Fruit fly (Drosophila melanogaster): ENCODE data around the gene Hmgcr.

The Hmgcr gene

dm6 chr3R:23782456-23783402 is 49.6 kb downstream of the Hmgcr start (continued):
- TF ChIP-seq scrt (GFP tag; optimal IDR thresholded peaks at IDR 0.05): peak; percentile 63
- TF ChIP-seq Rx (GFP tag; IDR thresholded peaks at IDR 0.05): peak; percentile 79
- TF ChIP-seq pros (GFP tag; optimal IDR thresholded peaks at IDR 0.05): peak; percentile 63
- peak; percentile 85 for TF ChIP-seq Camta (GFP tag; optimal IDR thresholded peaks at IDR 0.05)
- peak; percentile 72 for TF ChIP-seq HmgZ (tag; optimal IDR thresholded peaks at IDR 0.05)
- TF ChIP-seq CG4730 (GFP tag; IDR thresholded peaks at IDR 0.05): peak; percentile 84
- no peak for TF ChIP-seq Lim3 (GFP tag; IDR thresholded peaks at IDR 0.05)
- peak; percentile 73 for TF ChIP-seq CG17568 (GFP tag; optimal IDR thresholded peaks at IDR 0.05)
- peak; percentile 92 for TF ChIP-seq CG10267 (tag; optimal IDR thresholded peaks at IDR 0.05)
- TF ChIP-seq dmrt11E (tag; optimal IDR thresholded peaks at IDR 0.05): peak; percentile 98
- peak; percentile 56; the same call in 1 of the 2 replicates for TF ChIP-seq Rfx (GFP tag; IDR thresholded peaks at IDR 0.05)
- TF ChIP-seq ftz-f1 (GFP tag; optimal IDR thresholded peaks at IDR 0.05): peak; percentile 65
- no peak; the same call in 1 of the 2 replicates for TF ChIP-seq CG11696 (GFP tag; IDR thresholded peaks at IDR 0.05)
- TF ChIP-seq pnt (GFP tag; optimal IDR thresholded peaks at IDR 0.05): peak; percentile 81
- 0 out of 3 replicates have a peak, but pooled peaks have one; percentile 57 for TF ChIP-seq CG11456 (GFP tag; IDR thresholded peaks at IDR 0.05)
- TF ChIP-seq CG11695 (GFP tag; IDR thresholded peaks at IDR 0.05): peak; percentile 74
- peak; percentile 64 for TF ChIP-seq Ets97D (GFP tag; optimal IDR thresholded peaks at IDR 0.05)
- TF ChIP-seq Dip2 (GFP tag; IDR thresholded peaks at IDR 0.05): no peak
- TF ChIP-seq zfh2 (GFP tag; optimal IDR thresholded peaks at IDR 0.05): no peak
- peak; percentile 71 for TF ChIP-seq Sry-β (GFP tag; optimal IDR thresholded peaks at IDR 0.05)
- TF ChIP-seq CG18619 (GFP tag; optimal IDR thresholded peaks at IDR 0.05): peak; percentile 76
- no peak for TF ChIP-seq amos (GFP tag; IDR thresholded peaks at IDR 0.05; ENCODE audit: partially characterized antibody)
- peak; percentile 76 for TF ChIP-seq CG13296 (GFP tag; optimal IDR thresholded peaks at IDR 0.05)
- peak in 1 of 3 experiments; percentile 97 for TF ChIP-seq lola (GFP tag; optimal IDR thresholded peaks at IDR 0.05)
- TF ChIP-seq peb (GFP tag; IDR thresholded peaks at IDR 0.05): peak; percentile 84
- TF ChIP-seq ems (GFP tag; optimal IDR thresholded peaks at IDR 0.05): peak; percentile 73
- TF ChIP-seq Stat92E (GFP tag; optimal IDR thresholded peaks at IDR 0.05): peak in 1 of 3 experiments; percentile 94
- peak; percentile 32 for TF ChIP-seq Bteb2 (GFP tag; optimal IDR thresholded peaks at IDR 0.05)
- TF ChIP-seq mirr (GFP tag; optimal IDR thresholded peaks at IDR 0.05): peak; percentile 98
- TF ChIP-seq Chrac-16 (GFP tag; optimal IDR thresholded peaks at IDR 0.05): peak; percentile 88
- TF ChIP-seq CG7372 (GFP tag; IDR thresholded peaks at IDR 0.05): peak; percentile 62; the same call in 1 of the 2 replicates
- peak; percentile 81 for TF ChIP-seq Asciz (GFP tag; optimal IDR thresholded peaks at IDR 0.05)
- peak; percentile 93 for TF ChIP-seq CG9727 (GFP tag; optimal IDR thresholded peaks at IDR 0.05)
- TF ChIP-seq Doc3 (GFP tag; IDR thresholded peaks at IDR 0.05; ENCODE audit: partially characterized antibody): no peak
- peak; percentile 49 for TF ChIP-seq CTCF (GFP tag; optimal IDR thresholded peaks at IDR 0.05)
- TF ChIP-seq Mad (GFP tag; optimal IDR thresholded peaks at IDR 0.05): peak; percentile 73
- TF ChIP-seq CG8924 (tag; optimal IDR thresholded peaks at IDR 0.05): peak; percentile 92
- peak; percentile 22; the same call in 1 of the 2 replicates for TF ChIP-seq NFAT (GFP tag; IDR thresholded peaks at IDR 0.05)
- no peak for TF ChIP-seq HLH4C (GFP tag; IDR thresholded peaks at IDR 0.05; ENCODE audit: partially characterized antibody)
- no peak for TF ChIP-seq CG11085 (GFP tag; IDR thresholded peaks at IDR 0.05)
- peak; percentile 59; the same call in 2 of the 3 replicates for TF ChIP-seq Mrtf (GFP tag; IDR thresholded peaks at IDR 0.05)
- peak; percentile 83 for TF ChIP-seq CG7357 (GFP tag; IDR thresholded peaks at IDR 0.05)
- TF ChIP-seq kni (GFP tag; optimal IDR thresholded peaks at IDR 0.05): peak; percentile 95
- 0 out of 3 replicates have a peak, but pooled peaks have one; percentile 28 for TF ChIP-seq so (GFP tag; IDR thresholded peaks at IDR 0.05)
- TF ChIP-seq pan (optimal IDR thresholded peaks at IDR 0.05): no peak
- TF ChIP-seq pan (GFP tag; optimal IDR thresholded peaks at IDR 0.05 in 1 of 2, IDR thresholded peaks at IDR 0.05 in 1 of 2): peak in 1 of 2 experiments; percentile 81
- TF ChIP-seq fd64A (GFP tag; optimal IDR thresholded peaks at IDR 0.05): peak; percentile 55
- TF ChIP-seq CG15601 (tag; optimal IDR thresholded peaks at IDR 0.05): peak; percentile 93
- no peak for TF ChIP-seq Hr39 (optimal IDR thresholded peaks at IDR 0.05)
